Fruit fly (Drosophila melanogaster) whole organism, prepupa: ENCODE measurements around the gene CG16820.

Experiments used
- CG11294 ChIP-seq: fragments of 200-800 bp; sonication (Bioruptor generic); IDR thresholded peaks from 2 replicates; pipeline ENCODE4 v1.3.6; 2022; ENCODE audit warnings: missing biosample characterization, missing genetic modification characterization
- CG11762 ChIP-seq: fragments of 200-800 bp; sonication (Bioruptor generic); optimal IDR thresholded peaks from 3 replicates; lab custom pipeline; 2016; ENCODE audit warnings: missing biosample characterization, missing genetic modification characterization; ENCODE audit not compliant: insufficient read depth
- CG11902 ChIP-seq: fragments of 200-800 bp; sonication (Bioruptor generic); optimal IDR thresholded peaks from 3 replicates; lab custom pipeline; 2016; ENCODE audit warnings: missing biosample characterization, missing genetic modification characterization
- CG32006 ChIP-seq: fragments of 200-800 bp; sonication (Bioruptor generic); optimal IDR thresholded peaks from 3 replicates; lab custom pipeline; 2017; ENCODE audit warnings: missing biosample characterization, mild to moderate bottlenecking, missing genetic modification characterization
- CG6854 ChIP-seq: fragments of 200-800 bp; sonication (Bioruptor generic); optimal IDR thresholded peaks from 2 replicates; lab custom pipeline; 2017; ENCODE audit warnings: missing biosample characterization, mild to moderate bottlenecking, missing genetic modification characterization
- Gug ChIP-seq: fragments of 200-800 bp; sonication (Bioruptor generic); IDR thresholded peaks from 2 replicates; pipeline ENCODE4 v1.3.6; 2022; ENCODE audit warnings: missing biosample characterization, missing genetic modification characterization
- Lpt ChIP-seq: fragments of 200-800 bp; sonication (Bioruptor generic); optimal IDR thresholded peaks from 3 replicates; lab custom pipeline; 2016; ENCODE audit warnings: missing biosample characterization, missing genetic modification characterization
- Met ChIP-seq: fragments of 200-800 bp; sonication (Bioruptor generic); optimal IDR thresholded peaks from 3 replicates; lab custom pipeline; 2016; ENCODE audit warnings: missing biosample characterization, missing genetic modification characterization
- Smox ChIP-seq: fragments of 200-800 bp; sonication (Bioruptor generic); optimal IDR thresholded peaks from 3 replicates; lab custom pipeline; 2016; ENCODE audit warnings: missing biosample characterization, missing genetic modification characterization
- Sox102F ChIP-seq: fragments of 200-800 bp; sonication (Bioruptor generic); optimal IDR thresholded peaks from 2 replicates; lab custom pipeline; 2016; ENCODE audit warnings: missing biosample characterization, mild to moderate bottlenecking, missing genetic modification characterization
- dsx ChIP-seq: fragments of 200-800 bp; optimal IDR thresholded peaks from 3 replicates; lab custom pipeline; 2019; ENCODE audit warnings: missing biosample characterization, mild to moderate bottlenecking, missing genetic modification characterization, moderate library complexity; ENCODE audit not compliant: poor library complexity, severe bottlenecking
- svp ChIP-seq: fragments of 200-800 bp; sonication (Bioruptor generic); peaks from one replicate; lab custom pipeline; 2016; ENCODE audit warnings: missing biosample characterization, missing genetic modification characterization
- topi ChIP-seq: fragments of 200-800 bp; sonication (Bioruptor generic); optimal IDR thresholded peaks from 3 replicates; lab custom pipeline; 2016; ENCODE audit warnings: missing biosample characterization, missing genetic modification characterization
- vri ChIP-seq: fragments of 200-800 bp; sonication (Bioruptor generic); optimal IDR thresholded peaks from 3 replicates; lab custom pipeline; 2016; ENCODE audit warnings: missing biosample characterization, mild to moderate bottlenecking, missing genetic modification characterization

- TF ChIP-seq CG6854 (GFP tag; lab: Kevin White, UChicago): no peak
- no peak for TF ChIP-seq CG11902 (GFP tag; lab: Kevin White, UChicago)
- TF ChIP-seq vri (GFP tag; lab: Kevin White, UChicago): no peak
- no peak for TF ChIP-seq CG11762 (GFP tag; lab: Kevin White, UChicago)
- no peak for TF ChIP-seq Met (GFP tag; lab: Kevin White, UChicago)
- no peak for TF ChIP-seq Sox102F (GFP tag; lab: Kevin White, UChicago)
- TF ChIP-seq Smox: no peak
- no peak for TF ChIP-seq CG32006 (GFP tag; lab: Kevin White, UChicago)
- no peak for TF ChIP-seq Lpt
- no peak for TF ChIP-seq svp
- TF ChIP-seq CG11294 (GFP tag; lab: Robert Waterston, UW): no peak
- TF ChIP-seq dsx (GFP tag; lab: Kevin White, UChicago): no peak
- no peak for TF ChIP-seq topi (GFP tag; lab: Kevin White, UChicago)
- no peak for TF ChIP-seq Gug (GFP tag; lab: Robert Waterston, UW)
These were observed 39.1 kb upstream of the CG16820 start for dm6 chr2L:13206857-13207463.
